Worm (Caenorhabditis elegans) whole organism, L2 larva: Measurements from ENCODE around the gene col-141.
A peak's percentile ranks its signal among the peaks of the same experiment; 100 is the strongest.

Experiments
- C34F6.9 ChIP-seq: fragments of 150-350 bp; optimal IDR thresholded peaks from 2 replicates; lab custom pipeline; 2014; ENCODE audit warnings: missing biosample characterization, missing genetic modification characterization
- F13H6.1 ChIP-seq: sonication (generic microtip); optimal IDR thresholded peaks from 2 replicates; lab custom pipeline; 2016; ENCODE audit warnings: missing genetic modification characterization, missing compliant biosample characterization
- R02D3.7 ChIP-seq: fragments of 150-350 bp; optimal IDR thresholded peaks from 2 replicates; lab custom pipeline; 2014; ENCODE audit warnings: missing biosample characterization, missing genetic modification characterization
- Y55F3AM.14 ChIP-seq: fragments of 200-800 bp; sonication (Bioruptor generic); optimal IDR thresholded peaks from 2 replicates; lab custom pipeline; 2018; ENCODE audit warnings: mild to moderate bottlenecking, missing genetic modification characterization, missing compliant biosample characterization
- ZK546.5 ChIP-seq: sonication (generic microtip); optimal IDR thresholded peaks from 2 replicates; lab custom pipeline; 2017; ENCODE audit warnings: missing biosample characterization, missing genetic modification characterization
- alr-1 ChIP-seq: fragments of 150-350 bp; optimal IDR thresholded peaks from 2 replicates; lab custom pipeline; 2014; ENCODE audit warnings: missing biosample characterization, missing genetic modification characterization
- aly-2 ChIP-seq: fragments of 150-350 bp; optimal IDR thresholded peaks from 2 replicates; lab custom pipeline; 2014; ENCODE audit warnings: missing biosample characterization, missing genetic modification characterization
- ama-1 ChIP-seq: fragments of 150-350 bp; optimal IDR thresholded peaks from 2 replicates; lab custom pipeline; 2018; ENCODE audit warnings: inconsistent platforms
- blmp-1 ChIP-seq: sonication (generic microtip); optimal IDR thresholded peaks from 2 replicates; lab custom pipeline; 2017; ENCODE audit warnings: missing genetic modification characterization, mild to moderate bottlenecking, missing compliant biosample characterization, antibody characterized with exemption, moderate library complexity; ENCODE audit not compliant: insufficient read depth
- crh-2 ChIP-seq: sonication (generic microtip); optimal IDR thresholded peaks from 2 replicates; lab custom pipeline; 2017; ENCODE audit warnings: missing biosample characterization, missing genetic modification characterization
- dmd-4 ChIP-seq: sonication (generic microtip); optimal IDR thresholded peaks from 2 replicates; lab custom pipeline; 2017; ENCODE audit warnings: missing biosample characterization, missing genetic modification characterization
- elt-1 ChIP-seq: fragments of 150-350 bp; optimal IDR thresholded peaks from 2 replicates; lab custom pipeline; 2014; ENCODE audit warnings: missing biosample characterization, missing genetic modification characterization
- elt-3 ChIP-seq: sonication (generic microtip); optimal IDR thresholded peaks from 2 replicates; lab custom pipeline; 2017; ENCODE audit warnings: missing biosample characterization, missing genetic modification characterization
- fos-1 ChIP-seq: fragments of 150-350 bp; optimal IDR thresholded peaks from 2 replicates; lab custom pipeline; 2014; ENCODE audit warnings: missing biosample characterization, missing genetic modification characterization
- gmeb-1 ChIP-seq: fragments of 150-350 bp; optimal IDR thresholded peaks from 2 replicates; lab custom pipeline; 2014; ENCODE audit warnings: missing biosample characterization, missing genetic modification characterization
- lin-11 ChIP-seq: fragments of 150-350 bp; sonication (generic microtip); optimal IDR thresholded peaks from 2 replicates; lab custom pipeline; 2014; ENCODE audit warnings: missing biosample characterization, missing genetic modification characterization, inconsistent platforms, mixed read lengths
- lin-39 ChIP-seq: fragments of 150-350 bp; optimal IDR thresholded peaks from 2 replicates; lab custom pipeline; 2014; ENCODE audit warnings: missing biosample characterization, missing genetic modification reagents, missing genetic modification characterization
- mab-5 ChIP-seq: fragments of 150-350 bp; optimal IDR thresholded peaks from 2 replicates; lab custom pipeline; 2014; ENCODE audit warnings: missing biosample characterization, missing genetic modification characterization
- mbf-1 ChIP-seq: sonication (generic microtip); optimal IDR thresholded peaks from 2 replicates; lab custom pipeline; 2017; ENCODE audit warnings: missing biosample characterization, missing genetic modification characterization
- mdl-1 ChIP-seq, 2 experiments: fragments of 150-350 bp in 1 of 2; sonication (generic microtip) in 1 of 2; optimal IDR thresholded peaks; 2 replicates each; lab custom pipeline; 2017; ENCODE audit warnings: missing biosample characterization in 2 of 2, missing genetic modification characterization in 2 of 2
- nhr-10 ChIP-seq: sonication (generic microtip); optimal IDR thresholded peaks from 2 replicates; lab custom pipeline; 2017; ENCODE audit warnings: missing biosample characterization, missing genetic modification characterization
- nhr-11 ChIP-seq: fragments of 150-350 bp; optimal IDR thresholded peaks from 2 replicates; lab custom pipeline; 2014; ENCODE audit warnings: missing biosample characterization, missing genetic modification characterization
- nhr-129 ChIP-seq: fragments of 150-350 bp; optimal IDR thresholded peaks from 2 replicates; lab custom pipeline; 2014; ENCODE audit warnings: missing biosample characterization, missing genetic modification characterization
- nhr-21 ChIP-seq: fragments of 150-350 bp; optimal IDR thresholded peaks from 2 replicates; lab custom pipeline; 2014; ENCODE audit warnings: missing biosample characterization, missing genetic modification characterization
- nhr-23 ChIP-seq: fragments of 150-350 bp; optimal IDR thresholded peaks from 2 replicates; lab custom pipeline; 2014; ENCODE audit warnings: missing biosample characterization, missing genetic modification reagents, missing genetic modification characterization
- nhr-237 ChIP-seq: fragments of 150-350 bp; optimal IDR thresholded peaks from 2 replicates; lab custom pipeline; 2014; ENCODE audit warnings: missing biosample characterization, missing genetic modification characterization
- nhr-25 ChIP-seq: fragments of 150-350 bp; sonication (generic microtip); optimal IDR thresholded peaks from 3 replicates; lab custom pipeline; 2014; ENCODE audit warnings: missing biosample characterization, missing genetic modification characterization
- nhr-6 ChIP-seq: fragments of 150-350 bp; optimal IDR thresholded peaks from 2 replicates; lab custom pipeline; 2014; ENCODE audit warnings: missing biosample characterization, missing genetic modification characterization
- nhr-77 ChIP-seq: fragments of 150-350 bp; optimal IDR thresholded peaks from 2 replicates; lab custom pipeline; 2014; ENCODE audit warnings: missing biosample characterization, missing genetic modification characterization
- sem-4 ChIP-seq: fragments of 150-350 bp; optimal IDR thresholded peaks from 2 replicates; lab custom pipeline; 2014; ENCODE audit warnings: missing biosample characterization, missing genetic modification reagents, missing genetic modification characterization
- sma-3 ChIP-seq: sonication (generic microtip); optimal IDR thresholded peaks from 2 replicates; lab custom pipeline; 2016; ENCODE audit warnings: missing genetic modification reagents, missing genetic modification characterization, missing compliant biosample characterization
- sma-9 ChIP-seq, 2 experiments: fragments of 150-350 bp in 1 of 2; sonication (generic microtip) in 1 of 2; optimal IDR thresholded peaks; 2 replicates each; lab custom pipeline; 2014 to 2016; ENCODE audit warnings: missing genetic modification characterization in 2 of 2, mild to moderate bottlenecking in 1 of 2, missing biosample characterization in 1 of 2, missing compliant biosample characterization in 1 of 2, missing genetic modification reagents in 1 of 2, moderate library complexity in 1 of 2
- snpc-4 ChIP-seq: fragments of 150-350 bp; optimal IDR thresholded peaks from 2 replicates; lab custom pipeline; 2014; ENCODE audit warnings: missing biosample characterization, missing genetic modification characterization
- unc-39 ChIP-seq: fragments of 150-350 bp; optimal IDR thresholded peaks from 2 replicates; lab custom pipeline; 2014; ENCODE audit warnings: missing biosample characterization, missing genetic modification characterization
- unc-55 ChIP-seq: fragments of 150-350 bp; sonication (generic microtip); optimal IDR thresholded peaks from 3 replicates; lab custom pipeline; 2014; ENCODE audit warnings: missing biosample characterization, missing genetic modification reagents, missing genetic modification characterization
- unc-62 ChIP-seq: fragments of 150-350 bp; optimal IDR thresholded peaks from 2 replicates; lab custom pipeline; 2014; ENCODE audit warnings: missing biosample characterization, missing genetic modification reagents, missing genetic modification characterization
- ztf-11 ChIP-seq: sonication (generic microtip); optimal IDR thresholded peaks from 2 replicates; lab custom pipeline; 2017; ENCODE audit warnings: missing biosample characterization, missing genetic modification characterization

col-141 gene

DNA sequence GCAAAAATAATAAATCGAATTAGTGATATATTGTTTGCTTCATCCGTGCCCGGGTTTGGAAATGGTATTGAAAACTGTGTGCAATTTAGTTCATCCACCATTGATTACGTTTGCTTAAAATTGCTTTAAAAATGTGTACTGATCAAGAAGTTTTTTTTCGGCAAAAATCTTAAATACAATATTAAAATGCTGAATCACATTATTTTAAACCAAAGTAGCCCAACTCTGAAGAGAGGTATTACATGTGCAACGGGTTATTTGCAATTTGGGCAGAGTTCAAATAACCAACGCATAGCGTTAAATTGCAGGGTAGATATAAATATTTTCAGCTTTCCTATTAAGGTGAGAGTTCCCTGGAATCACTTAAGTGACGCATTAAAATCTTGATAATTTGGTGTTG, 12.3 kb upstream of the col-141 start, which contains the start of gene dmsr-14:
Gene dmsr-14 (minus strand): TSS at position 101 of the 400 bp plus-strand sequence.
- TF ChIP-seq ama-1 (lab: Kevin White, UChicago) = no peak
- no peak for TF ChIP-seq nhr-23 (tag; lab: Kevin White, UChicago)
- no peak for TF ChIP-seq lin-11 (tag; lab: Kevin White, UChicago)
- TF ChIP-seq R02D3.7 (tag; lab: Kevin White, UChicago) = no peak
- no peak for TF ChIP-seq nhr-21 (tag; lab: Kevin White, UChicago)
- TF ChIP-seq sma-9 (GFP tag; optimal IDR thresholded peaks at IDR 0.05; lab: Kevin White, UChicago) = no peak
- no peak for TF ChIP-seq sma-9 (tag; optimal IDR thresholded peaks at IDR 0.05; lab: Kevin White, UChicago)
- TF ChIP-seq mdl-1 (tag; optimal IDR thresholded peaks at IDR 0.05; lab: Kevin White, UChicago) = no peak
- TF ChIP-seq C34F6.9 = no peak
- no peak for TF ChIP-seq blmp-1 (tag; lab: Kevin White, UChicago)
- no peak for TF ChIP-seq dmd-4 (tag; lab: Kevin White, UChicago)
- no peak for TF ChIP-seq lin-39

DNA sequence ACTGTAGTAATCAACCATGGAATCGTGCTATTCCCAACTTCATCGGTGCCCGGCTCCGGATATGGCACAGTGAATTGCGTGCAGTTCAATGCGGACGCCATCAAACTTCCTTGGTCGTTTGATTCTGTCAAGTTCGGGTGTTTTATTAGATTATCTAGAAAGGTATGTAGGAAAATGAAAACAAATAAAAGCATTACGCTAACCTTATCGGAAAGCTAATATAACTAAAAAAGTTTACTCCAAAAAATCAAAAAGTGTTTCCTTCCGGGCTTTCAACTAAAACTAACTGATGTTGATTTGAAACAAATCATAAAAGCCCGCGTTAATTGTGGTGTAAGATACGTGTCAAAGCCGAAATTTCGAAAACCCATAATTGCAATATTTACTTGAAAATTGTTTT, 9.7 kb upstream of the col-141 start, which contains the start of gene dmsr-13:
Gene dmsr-13 (minus strand): TSS at position 101 of the 400 bp plus-strand sequence.
- TF ChIP-seq Y55F3AM.14 (GFP tag; lab: Kevin White, UChicago) = no peak
- no peak for TF ChIP-seq sem-4
- no peak for TF ChIP-seq elt-3 (tag; lab: Kevin White, UChicago)
- no peak for TF ChIP-seq mab-5 (tag; lab: Kevin White, UChicago)
- TF ChIP-seq nhr-129 (tag; lab: Kevin White, UChicago) = no peak
- no peak for TF ChIP-seq nhr-6
- TF ChIP-seq nhr-23 (tag; lab: Kevin White, UChicago) = no peak
- TF ChIP-seq snpc-4 (tag; lab: Kevin White, UChicago) = no peak
- TF ChIP-seq blmp-1 (tag; lab: Kevin White, UChicago) = no peak
- TF ChIP-seq sma-3 = no peak
- TF ChIP-seq lin-39 = no peak
- TF ChIP-seq ama-1 (lab: Kevin White, UChicago) = no peak
- no peak for TF ChIP-seq nhr-237
- no peak for TF ChIP-seq elt-1 (tag; lab: Kevin White, UChicago)
- no peak for TF ChIP-seq nhr-10 (tag; lab: Kevin White, UChicago)
- no peak for TF ChIP-seq nhr-25 (tag; lab: Kevin White, UChicago)
- TF ChIP-seq R02D3.7 (tag; lab: Kevin White, UChicago) = no peak
- no peak for TF ChIP-seq nhr-21 (tag; lab: Kevin White, UChicago)
- no peak for TF ChIP-seq mdl-1 (tag; optimal IDR thresholded peaks at IDR 0.05; lab: Kevin White, UChicago)
- no peak for TF ChIP-seq mbf-1 (tag; lab: Kevin White, UChicago)

DNA sequence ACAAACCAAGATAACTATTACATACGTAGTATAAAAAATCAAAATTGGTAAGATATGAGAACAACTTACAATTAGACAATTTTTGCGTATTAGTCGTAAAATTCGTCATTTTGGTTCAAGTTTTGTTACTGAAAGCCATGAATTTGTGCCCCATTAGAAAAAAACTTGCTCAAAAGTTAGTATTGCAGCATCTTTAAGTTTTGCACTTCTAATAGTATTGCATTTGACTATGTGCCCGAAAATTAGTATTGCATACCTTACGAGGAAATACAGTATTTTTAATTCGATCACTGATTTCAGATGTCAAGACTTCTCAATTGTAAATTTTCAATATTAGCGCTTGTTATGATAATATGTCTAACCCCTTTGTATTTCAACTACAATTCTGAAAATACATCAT, 8.0 kb upstream of the col-141 start, which contains the start of gene T15B7.8:
Gene T15B7.8 (plus strand): TSS at position 301 of the 400 bp plus-strand sequence.
- no peak for TF ChIP-seq nhr-6
- TF ChIP-seq lin-11 (tag; lab: Kevin White, UChicago) = no peak
- TF ChIP-seq nhr-11 (tag; lab: Kevin White, UChicago) = no peak
- no peak for TF ChIP-seq blmp-1 (tag; lab: Kevin White, UChicago)
- TF ChIP-seq unc-55 = no peak
- TF ChIP-seq aly-2 = no peak
- no peak for TF ChIP-seq unc-39
- TF ChIP-seq mdl-1 (tag; optimal IDR thresholded peaks at IDR 0.05; lab: Kevin White, UChicago) = no peak
- TF ChIP-seq mbf-1 (tag; lab: Kevin White, UChicago) = no peak
- no peak for TF ChIP-seq sem-4
- no peak for TF ChIP-seq F13H6.1
- no peak for TF ChIP-seq lin-39
- TF ChIP-seq nhr-77 (tag; lab: Kevin White, UChicago) = no peak

DNA sequence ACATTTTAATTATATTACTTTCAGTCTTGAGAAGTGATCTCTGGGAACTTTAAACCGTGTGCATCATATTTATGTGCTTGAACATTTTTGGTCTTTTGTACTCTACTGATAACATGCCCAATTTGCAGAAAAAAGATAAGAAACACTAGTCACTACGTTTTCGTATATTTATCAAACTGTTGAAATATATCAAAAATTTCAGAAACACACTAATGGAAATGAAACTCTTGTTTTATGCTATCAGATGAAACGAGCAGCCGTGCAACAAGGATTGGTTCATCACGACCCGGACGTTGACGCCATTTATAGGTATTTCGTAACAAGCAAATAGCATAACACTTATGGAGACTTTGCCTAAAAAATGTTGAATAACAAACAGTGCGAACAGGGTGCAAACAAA, 6.1 kb upstream of the col-141 start:
- TF ChIP-seq gmeb-1 (tag; lab: Kevin White, UChicago) (no peak), ztf-11 (tag; lab: Kevin White, UChicago) (no peak), alr-1 (tag; lab: Kevin White, UChicago) (no peak), sem-4 (no peak), blmp-1 (tag; lab: Kevin White, UChicago) (no peak), snpc-4 (tag; lab: Kevin White, UChicago) (no peak), fos-1 (tag; lab: Kevin White, UChicago) (peak; percentile 97), sma-9 (GFP tag; optimal IDR thresholded peaks at IDR 0.05; lab: Kevin White, UChicago) (peak; percentile 68), sma-9 (tag; optimal IDR thresholded peaks at IDR 0.05; lab: Kevin White, UChicago) (no peak), nhr-6 (no peak), nhr-11 (tag; lab: Kevin White, UChicago) (no peak), unc-62 (GFP tag; lab: Kevin White, UChicago) (no peak), nhr-10 (tag; lab: Kevin White, UChicago) (no peak), aly-2 (no peak), crh-2 (peak; percentile 47), elt-3 (tag; lab: Kevin White, UChicago) (no peak), ZK546.5 (tag; lab: Kevin White, UChicago) (no peak), nhr-23 (tag; lab: Kevin White, UChicago) (no peak)
